Worm (Caenorhabditis elegans) whole organism, L2 larva: ENCODE results near the gene C49G7.12.

Source experiments
- R02D3.7 ChIP-seq: fragments of 150-350 bp; optimal IDR thresholded peaks from 2 replicates; lab custom pipeline; 2014; ENCODE audit warnings: missing biosample characterization, missing genetic modification characterization
- alr-1 ChIP-seq: fragments of 150-350 bp; optimal IDR thresholded peaks from 2 replicates; lab custom pipeline; 2014; ENCODE audit warnings: missing biosample characterization, missing genetic modification characterization
- ama-1 ChIP-seq: fragments of 150-350 bp; optimal IDR thresholded peaks from 2 replicates; lab custom pipeline; 2018; ENCODE audit warnings: inconsistent platforms
- ceh-82 ChIP-seq: fragments of 150-350 bp; optimal IDR thresholded peaks from 2 replicates; lab custom pipeline; 2014; ENCODE audit warnings: missing biosample characterization, missing genetic modification characterization
- crh-2 ChIP-seq: sonication (generic microtip); optimal IDR thresholded peaks from 2 replicates; lab custom pipeline; 2017; ENCODE audit warnings: missing biosample characterization, missing genetic modification characterization
- elt-1 ChIP-seq: fragments of 150-350 bp; optimal IDR thresholded peaks from 2 replicates; lab custom pipeline; 2014; ENCODE audit warnings: missing biosample characterization, missing genetic modification characterization
- lin-13 ChIP-seq: fragments of 150-350 bp; optimal IDR thresholded peaks from 2 replicates; lab custom pipeline; 2014; ENCODE audit warnings: missing biosample characterization, missing genetic modification reagents, missing genetic modification characterization
- mdl-1 ChIP-seq, 2 experiments: fragments of 150-350 bp in 1 of 2; sonication (generic microtip) in 1 of 2; optimal IDR thresholded peaks; 2 replicates each; lab custom pipeline; 2017; ENCODE audit warnings: missing biosample characterization in 2 of 2, missing genetic modification characterization in 2 of 2
- nhr-11 ChIP-seq: fragments of 150-350 bp; optimal IDR thresholded peaks from 2 replicates; lab custom pipeline; 2014; ENCODE audit warnings: missing biosample characterization, missing genetic modification characterization
- snpc-4 ChIP-seq: fragments of 150-350 bp; optimal IDR thresholded peaks from 2 replicates; lab custom pipeline; 2014; ENCODE audit warnings: missing biosample characterization, missing genetic modification characterization
- unc-62 ChIP-seq: fragments of 150-350 bp; optimal IDR thresholded peaks from 2 replicates; lab custom pipeline; 2014; ENCODE audit warnings: missing biosample characterization, missing genetic modification reagents, missing genetic modification characterization
- ztf-1 ChIP-seq: fragments of 200-800 bp; sonication (Bioruptor generic); conservative IDR thresholded peaks from 2 replicates; pipeline ENCODE4 v1.3.6; 2022; ENCODE audit warnings: missing genetic modification characterization, missing compliant biosample characterization
- ztf-11 ChIP-seq: sonication (generic microtip); optimal IDR thresholded peaks from 2 replicates; lab custom pipeline; 2017; ENCODE audit warnings: missing biosample characterization, missing genetic modification characterization
- ztf-4 ChIP-seq: fragments of 150-350 bp; optimal IDR thresholded peaks from 2 replicates; lab custom pipeline; 2014; ENCODE audit warnings: missing biosample characterization, missing genetic modification characterization

ce11 chrV:4041853-4042424 lies 3.7 kb downstream of the C49G7.12 start, which contains the start of the genes C49G7.10 and irg-2:
- TF ChIP-seq ceh-82 (tag; lab: Kevin White, UChicago) (no peak), nhr-11 (no peak), crh-2 (tag; lab: Kevin White, UChicago) (no peak), ztf-11 (tag; lab: Kevin White, UChicago) (no peak), ztf-4 (tag; lab: Kevin White, UChicago) (no peak), R02D3.7 (tag; lab: Kevin White, UChicago) (no peak), snpc-4 (tag; lab: Kevin White, UChicago) (no peak), ztf-1 (GFP tag; lab: Robert Waterston, UW) (no peak), ama-1 (lab: Kevin White, UChicago) (no peak), elt-1 (tag; lab: Kevin White, UChicago) (no peak), mdl-1 (tag; optimal IDR thresholded peaks at IDR 0.05; lab: Kevin White, UChicago) (no peak), unc-62 (GFP tag; lab: Kevin White, UChicago) (no peak), alr-1 (tag; lab: Kevin White, UChicago) (no peak), lin-13 (GFP tag; lab: Kevin White, UChicago) (no peak)
